Worm (Caenorhabditis elegans): ENCODE data around the gene pitr-4.
A peak's percentile ranks its signal among the peaks of the same experiment; 100 is the strongest.

The pitr-4 gene

DNA sequence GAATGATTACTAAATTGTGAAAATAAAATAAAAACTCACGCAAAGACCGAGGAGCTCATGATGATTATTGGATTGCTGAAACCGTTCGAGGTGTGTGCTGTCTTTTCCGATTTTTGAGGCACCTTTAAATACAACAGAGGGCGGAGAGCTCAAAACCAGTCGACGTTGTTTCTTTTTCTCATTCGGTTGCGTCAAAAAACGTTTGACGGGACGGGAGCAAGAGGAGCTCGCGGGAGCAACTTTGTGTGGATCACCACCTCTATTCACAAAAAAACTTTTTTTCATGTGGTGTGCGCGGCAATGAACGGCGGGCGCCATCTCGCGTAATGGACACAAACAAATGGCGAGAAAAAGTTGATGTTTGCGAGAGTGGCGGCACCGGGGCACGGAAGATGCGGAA is 32.3 kb downstream of the pitr-4 start, which contains the start of gene idpc-3:
Gene idpc-3, minus strand, starts transcription at position 101 of the 400 bp plus-strand sequence.
- no peak for TF ChIP-seq sup-37 (GFP tag; optimal IDR thresholded peaks at IDR 0.05)
- TF ChIP-seq efl-1 (optimal IDR thresholded peaks at IDR 0.05) = no peak
- TF ChIP-seq efl-1 (GFP tag; optimal IDR thresholded peaks at IDR 0.05 in 1 of 2) = peak in 1 of 2 experiments; percentile 21

DNA sequence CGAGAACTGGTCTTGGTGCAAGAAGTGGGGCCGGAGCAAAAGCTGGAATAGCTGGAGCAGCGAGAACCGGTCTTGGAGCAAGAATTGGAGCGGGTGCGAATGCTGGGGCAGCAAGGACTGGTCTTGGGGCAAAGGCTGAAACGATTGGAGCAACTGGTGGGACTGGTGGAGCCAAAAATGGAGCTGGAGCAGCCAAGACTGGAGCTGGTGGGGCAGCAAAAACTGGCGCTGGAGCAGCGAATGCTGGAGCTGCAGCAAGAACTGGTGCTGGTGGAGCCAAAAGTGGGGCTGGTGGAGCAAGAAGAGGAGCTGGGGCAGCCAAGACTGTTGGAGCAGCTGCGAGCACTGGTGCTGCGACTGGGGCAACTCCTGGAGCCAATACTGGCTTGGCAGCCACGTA is 32.8 kb downstream of the pitr-4 start:
- no peak for TF ChIP-seq ets-5 (GFP tag; IDR thresholded peaks at IDR 0.05)
- no peak for TF ChIP-seq lin-35 (GFP tag; optimal IDR thresholded peaks at IDR 0.05)
- TF ChIP-seq vab-15 (tag; optimal IDR thresholded peaks at IDR 0.05) = no peak
- TF ChIP-seq ceh-8 (GFP tag; optimal IDR thresholded peaks at IDR 0.05) = peak; percentile 15
- TF ChIP-seq lsy-2 (tag; optimal IDR thresholded peaks at IDR 0.05) = no peak
- no peak for TF ChIP-seq nhr-28 (tag; optimal IDR thresholded peaks at IDR 0.05)
- no peak for TF ChIP-seq alr-1 (tag; optimal IDR thresholded peaks at IDR 0.05; ENCODE audit: borderline replicate concordance)

DNA sequence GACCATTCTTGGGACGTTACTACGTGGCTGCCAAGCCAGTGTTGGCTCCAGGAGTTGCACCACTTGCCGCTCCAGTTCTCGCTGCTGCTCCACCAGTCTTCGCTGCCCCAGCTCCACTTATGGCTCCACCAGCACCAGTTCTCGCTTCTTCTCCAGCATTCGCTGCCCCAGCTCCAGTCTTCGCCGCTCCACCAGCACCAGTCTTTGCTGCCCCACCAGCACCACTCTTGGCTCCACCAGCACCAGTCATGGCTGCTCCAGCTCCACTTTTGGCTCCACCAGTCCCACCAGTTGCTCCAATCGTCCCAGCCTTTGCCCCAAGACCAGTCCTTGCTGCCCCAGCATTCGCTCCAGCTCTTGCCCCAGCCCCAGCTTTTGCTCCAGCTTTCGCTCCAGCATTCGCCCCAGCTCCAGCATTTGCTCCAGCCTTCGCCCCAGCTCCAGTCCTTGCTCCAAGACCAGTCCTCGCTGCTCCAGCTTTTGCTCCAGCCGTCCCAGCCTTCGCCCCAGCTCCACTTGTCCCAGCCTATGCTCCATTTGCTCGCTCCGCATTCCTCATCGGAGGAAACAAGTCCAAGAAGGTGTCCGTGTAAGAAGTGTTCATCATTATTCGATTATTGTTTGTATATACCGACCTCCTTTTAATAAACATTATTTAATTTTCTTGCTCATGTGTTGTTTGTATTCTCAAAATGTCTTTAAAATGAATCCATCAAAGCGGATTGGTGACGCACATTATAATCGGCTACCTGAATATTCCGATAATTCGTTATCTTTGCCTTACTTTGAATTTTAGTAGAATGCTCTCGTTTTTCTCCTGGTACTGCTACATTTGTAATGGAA is 35.6 kb downstream of the pitr-4 start, which contains the start of gene T06E4.7:
Gene T06E4.7, plus strand, starts transcription at position 793 of the 843 bp plus-strand sequence.
- no peak for TF ChIP-seq ztf-4 (tag; optimal IDR thresholded peaks at IDR 0.05)
- peak; percentile 29 for TF ChIP-seq dsc-1 (tag; optimal IDR thresholded peaks at IDR 0.05)

DNA sequence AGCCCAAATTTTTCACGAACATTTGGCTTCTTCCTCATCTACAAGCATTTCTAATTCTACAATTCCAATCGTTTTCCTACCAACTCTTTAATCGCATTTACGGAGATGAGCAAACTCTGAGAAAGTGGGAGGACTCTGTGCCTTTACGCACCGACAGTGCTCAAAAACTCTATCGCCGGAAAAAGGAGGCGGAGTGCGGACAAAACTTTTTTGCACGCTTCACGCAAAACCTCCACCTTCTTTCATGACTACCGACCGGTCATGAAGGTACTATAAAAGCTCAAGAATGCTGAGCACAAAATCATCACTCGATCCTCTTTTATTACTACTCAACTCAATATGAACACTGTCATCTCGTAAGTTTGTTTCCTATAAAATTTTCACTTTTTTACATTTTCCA is 36.3 kb downstream of the pitr-4 start, which contains the start of gene idpc-4:
Gene idpc-4, plus strand, starts transcription at position 301 of the 400 bp plus-strand sequence.
- TF ChIP-seq hlh-17 (GFP tag; optimal IDR thresholded peaks at IDR 0.05; ENCODE audit: borderline replicate concordance) = no peak
- no peak for TF ChIP-seq fos-1 (tag; optimal IDR thresholded peaks at IDR 0.05)

DNA sequence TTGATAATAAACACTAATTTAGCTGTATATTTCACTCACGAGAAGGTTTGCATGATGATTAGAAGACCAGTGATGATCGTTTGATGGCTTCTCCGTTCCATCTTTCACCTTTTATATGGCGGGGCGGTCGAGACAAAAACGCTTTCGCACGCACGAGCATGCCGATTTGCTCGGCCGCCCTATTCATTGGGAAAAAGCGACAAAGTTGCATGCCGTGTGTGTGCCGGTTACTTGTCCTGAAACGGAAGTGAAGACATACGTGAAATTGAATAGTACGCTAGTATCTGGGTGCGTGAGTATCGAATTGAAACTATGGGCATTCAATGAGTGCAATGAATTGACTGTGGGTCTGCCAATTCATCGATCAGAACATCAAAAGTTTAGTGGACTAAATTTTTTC is 38.6 kb downstream of the pitr-4 start, which contains the start of gene idpc-5:
Gene idpc-5, minus strand, starts transcription at position 101 of the 400 bp plus-strand sequence.
- TF ChIP-seq ceh-90 (tag; optimal IDR thresholded peaks at IDR 0.05) = no peak
- no peak for TF ChIP-seq ama-1 (optimal IDR thresholded peaks at IDR 0.05)
- TF ChIP-seq ceh-8 (GFP tag; optimal IDR thresholded peaks at IDR 0.05) = no peak
- TF ChIP-seq skn-1 (tag; optimal IDR thresholded peaks at IDR 0.05) = no peak
- TF ChIP-seq C34B4.2 (tag; optimal IDR thresholded peaks at IDR 0.05) = no peak
- no peak for TF ChIP-seq lin-14 (GFP tag; optimal IDR thresholded peaks at IDR 0.05)
- TF ChIP-seq fkh-10 (GFP tag; optimal IDR thresholded peaks at IDR 0.05) = no peak
- TF ChIP-seq alr-1 (tag; optimal IDR thresholded peaks at IDR 0.05; ENCODE audit: borderline replicate concordance) = no peak
- TF ChIP-seq sup-37 (GFP tag; optimal IDR thresholded peaks at IDR 0.05) = no peak
- no peak for TF ChIP-seq snpc-4 (tag; optimal IDR thresholded peaks at IDR 0.05)
- TF ChIP-seq sox-4 (tag; optimal IDR thresholded peaks at IDR 0.05) = no peak
- no peak for TF ChIP-seq nhr-19 (GFP tag; conservative IDR thresholded peaks at IDR 0.05)
- TF ChIP-seq vab-15 (tag; optimal IDR thresholded peaks at IDR 0.05) = no peak
- TF ChIP-seq lin-35 (GFP tag; optimal IDR thresholded peaks at IDR 0.05) = no peak
- no peak for TF ChIP-seq dpl-1 (GFP tag; optimal IDR thresholded peaks at IDR 0.05)

DNA sequence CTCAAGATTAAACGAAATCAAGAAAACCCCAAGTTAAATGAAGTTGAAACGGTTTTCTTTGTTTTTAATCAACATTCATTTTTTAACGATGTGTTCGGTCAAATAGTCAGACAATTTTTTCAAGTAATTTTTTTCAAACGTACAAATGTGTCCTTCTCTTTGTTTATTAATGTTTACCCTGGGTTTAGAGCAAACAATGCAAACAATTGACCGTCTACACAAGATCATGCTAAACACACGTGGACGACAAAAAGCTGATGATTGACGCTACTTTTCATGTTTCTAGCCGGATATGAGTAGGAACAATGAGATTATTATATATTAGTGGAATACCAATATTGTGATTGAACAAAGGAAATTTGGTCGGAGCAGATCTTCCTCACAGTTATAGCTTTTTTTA is 40.0 kb downstream of the pitr-4 start:
- TF ChIP-seq blmp-1 (tag; optimal IDR thresholded peaks at IDR 0.05) = no peak
- TF ChIP-seq lin-35 (GFP tag; optimal IDR thresholded peaks at IDR 0.05) = no peak
- TF ChIP-seq unc-30 (tag; optimal IDR thresholded peaks at IDR 0.05) = no peak
- TF ChIP-seq fkh-8 (tag; optimal IDR thresholded peaks at IDR 0.05) = no peak
- no peak for TF ChIP-seq mab-9 (GFP tag; IDR thresholded peaks at IDR 0.05)
- TF ChIP-seq dsc-1 (tag; optimal IDR thresholded peaks at IDR 0.05) = no peak
- no peak for TF ChIP-seq nhr-19 (GFP tag; conservative IDR thresholded peaks at IDR 0.05)
- TF ChIP-seq sup-37 (GFP tag; optimal IDR thresholded peaks at IDR 0.05) = no peak
- TF ChIP-seq nhr-47 (tag; optimal IDR thresholded peaks at IDR 0.05) = no peak
- no peak for TF ChIP-seq pag-3 (tag; optimal IDR thresholded peaks at IDR 0.05; ENCODE audit: borderline replicate concordance, insufficient read depth)

Measured in whole organism, L1 larva.